Worm (Caenorhabditis elegans): ENCODE results near the gene R08A2.7.

ce11 chrV:14716114-14716513, 7.0 kb upstream of the R08A2.7 start, which contains the start of gene fbxa-147:
- no peak for TF ChIP-seq nhr-237 (tag; optimal IDR thresholded peaks at IDR 0.05)
- no peak for TF ChIP-seq nfya-1 (tag; optimal IDR thresholded peaks at IDR 0.05; ENCODE audit: insufficient read depth)
